Worm (Caenorhabditis elegans) whole organism, L4 larva: ENCODE data around the gene gstk-1.

Experiments
- F10B5.3 ChIP-seq: sonication (generic microtip); optimal IDR thresholded peaks from 2 replicates; lab custom pipeline; 2016; ENCODE audit warnings: mild to moderate bottlenecking, missing genetic modification characterization, missing compliant biosample characterization
- F26F4.8 ChIP-seq: fragments of 200-800 bp; sonication (Bioruptor generic); conservative IDR thresholded peaks from 2 replicates; pipeline ENCODE4 v1.3.6; 2022; ENCODE audit warnings: missing genetic modification characterization, missing compliant biosample characterization
- F44E2.7 ChIP-seq: fragments of 200-800 bp; sonication (Bioruptor generic); IDR thresholded peaks from 2 replicates; pipeline ENCODE4 v2.1.2; 2022; ENCODE audit warnings: missing genetic modification characterization, missing compliant biosample characterization
- F49E8.2 ChIP-seq: sonication (generic microtip); optimal IDR thresholded peaks from 2 replicates; lab custom pipeline; 2016; ENCODE audit warnings: missing compliant biosample characterization, mild to moderate bottlenecking, missing genetic modification characterization, borderline replicate concordance
- R02D3.7 ChIP-seq: fragments of 150-350 bp; sonication (generic microtip); optimal IDR thresholded peaks from 3 replicates; lab custom pipeline; 2014; ENCODE audit warnings: missing biosample characterization, missing genetic modification characterization
- T20F7.1 ChIP-seq: fragments of 200-800 bp; sonication (Bioruptor generic); optimal IDR thresholded peaks from 2 replicates; lab custom pipeline; 2018; ENCODE audit warnings: mild to moderate bottlenecking, missing genetic modification characterization, missing compliant biosample characterization
- Y48G9A.11 ChIP-seq: fragments of 200-800 bp; sonication (Bioruptor generic); IDR thresholded peaks from 2 replicates; pipeline ENCODE4 v1.3.6; 2022; ENCODE audit warnings: missing genetic modification reagents, missing genetic modification characterization, missing compliant biosample characterization
- Y75B8A.6 ChIP-seq: fragments of 200-800 bp; sonication (Bioruptor generic); IDR thresholded peaks from 2 replicates; pipeline ENCODE4 v1.3.6; 2022; ENCODE audit warnings: missing genetic modification reagents, missing genetic modification characterization, missing compliant biosample characterization
- ZK546.5 ChIP-seq, 2 experiments: sonication (generic microtip); optimal IDR thresholded peaks; 2 replicates each; lab custom pipeline; 2017; ENCODE audit warnings: missing biosample characterization in 2 of 2, missing genetic modification characterization in 2 of 2
- aha-1 ChIP-seq: fragments of 150-350 bp; peaks from one replicate; lab custom pipeline; 2014; ENCODE audit warnings: missing biosample characterization, missing genetic modification characterization
- ama-1 ChIP-seq: fragments of 150-350 bp; optimal IDR thresholded peaks from 2 replicates; lab custom pipeline; 2014; ENCODE audit warnings: inconsistent platforms, mixed read lengths
- ceh-20 ChIP-seq: fragments of 200-800 bp; sonication (Bioruptor generic); IDR thresholded peaks from 2 replicates; pipeline ENCODE4 v1.3.6; 2022; ENCODE audit warnings: missing genetic modification reagents, missing genetic modification characterization, missing compliant biosample characterization
- daf-12 ChIP-seq: fragments of 150-350 bp; optimal IDR thresholded peaks from 2 replicates; lab custom pipeline; 2014; ENCODE audit warnings: missing biosample characterization, missing genetic modification reagents, missing genetic modification characterization
- daf-8 ChIP-seq: fragments of 200-800 bp; sonication (Bioruptor generic); IDR thresholded peaks from 2 replicates; pipeline ENCODE4 v1.3.6; 2022; ENCODE audit warnings: missing genetic modification characterization, missing compliant biosample characterization
- dmd-6 ChIP-seq: fragments of 200-800 bp; sonication (Bioruptor generic); IDR thresholded peaks from 2 replicates; pipeline ENCODE4 v1.3.6; 2022; ENCODE audit warnings: missing genetic modification reagents, missing genetic modification characterization, missing compliant biosample characterization
- dmd-8 ChIP-seq: fragments of 200-800 bp; sonication (Bioruptor generic); IDR thresholded peaks from 2 replicates; pipeline ENCODE4 v1.3.6; 2022; ENCODE audit warnings: missing genetic modification characterization, missing compliant biosample characterization
- dpl-1 ChIP-seq: fragments of 150-350 bp; optimal IDR thresholded peaks from 2 replicates; lab custom pipeline; 2014; ENCODE audit warnings: missing biosample characterization, missing genetic modification reagents, missing genetic modification characterization
- gei-8 ChIP-seq: fragments of 200-800 bp; sonication (Bioruptor generic); optimal IDR thresholded peaks from 2 replicates; lab custom pipeline; 2018; ENCODE audit warnings: mild to moderate bottlenecking, missing genetic modification characterization, missing compliant biosample characterization
- hlh-11 ChIP-seq: fragments of 200-800 bp; sonication (Bioruptor generic); optimal IDR thresholded peaks from 2 replicates; lab custom pipeline; 2018; ENCODE audit warnings: mild to moderate bottlenecking, missing genetic modification characterization, missing compliant biosample characterization
- jun-1 ChIP-seq: fragments of 150-350 bp; optimal IDR thresholded peaks from 2 replicates; lab custom pipeline; 2014; ENCODE audit warnings: missing biosample characterization, missing genetic modification reagents, missing genetic modification characterization
- lin-13 ChIP-seq: fragments of 150-350 bp; optimal IDR thresholded peaks from 2 replicates; lab custom pipeline; 2014; ENCODE audit warnings: missing biosample characterization, missing genetic modification reagents, missing genetic modification characterization
- lin-29 ChIP-seq: fragments of 200-800 bp; sonication (Bioruptor generic); IDR thresholded peaks from 2 replicates; pipeline ENCODE4 v1.3.6; 2022; ENCODE audit warnings: missing genetic modification reagents, missing genetic modification characterization, missing compliant biosample characterization
- lin-38 ChIP-seq: fragments of 200-800 bp; sonication (Bioruptor generic); IDR thresholded peaks from 2 replicates; pipeline ENCODE4 v1.3.6; 2022; ENCODE audit warnings: missing genetic modification reagents, missing genetic modification characterization, missing compliant biosample characterization
- mep-1 ChIP-seq: fragments of 150-350 bp; sonication (generic microtip); optimal IDR thresholded peaks from 3 replicates; lab custom pipeline; 2014; ENCODE audit warnings: missing biosample characterization, missing genetic modification characterization
- mxl-3 ChIP-seq: fragments of 200-800 bp; sonication (Bioruptor generic); optimal IDR thresholded peaks from 2 replicates; lab custom pipeline; 2018; ENCODE audit warnings: mild to moderate bottlenecking, missing genetic modification characterization, missing compliant biosample characterization
- nhr-102 ChIP-seq: sonication (generic microtip); optimal IDR thresholded peaks from 2 replicates; lab custom pipeline; 2016; ENCODE audit warnings: mild to moderate bottlenecking, missing genetic modification characterization, moderate library complexity, missing compliant biosample characterization
- nhr-25 ChIP-seq: sonication (generic microtip); optimal IDR thresholded peaks from 2 replicates; lab custom pipeline; 2017; ENCODE audit warnings: missing genetic modification characterization, mild to moderate bottlenecking, missing compliant biosample characterization, antibody characterized with exemption, moderate library complexity, borderline replicate concordance; ENCODE audit not compliant: insufficient read depth
- nhr-28 ChIP-seq: fragments of 150-350 bp; optimal IDR thresholded peaks from 2 replicates; lab custom pipeline; 2014; ENCODE audit warnings: missing biosample characterization, missing genetic modification characterization
- nhr-41 ChIP-seq: fragments of 200-800 bp; sonication (Bioruptor generic); IDR thresholded peaks from 2 replicates; pipeline ENCODE4 v1.3.6; 2022; ENCODE audit warnings: missing genetic modification reagents, missing genetic modification characterization, missing compliant biosample characterization
- nhr-6 ChIP-seq: fragments of 150-350 bp; optimal IDR thresholded peaks from 2 replicates; lab custom pipeline; 2014; ENCODE audit warnings: missing biosample characterization, missing genetic modification characterization
- nhr-77 ChIP-seq: fragments of 150-350 bp; optimal IDR thresholded peaks from 2 replicates; lab custom pipeline; 2014; ENCODE audit warnings: missing biosample characterization, missing genetic modification characterization
- php-3 ChIP-seq: fragments of 200-800 bp; sonication (Bioruptor generic); IDR thresholded peaks from 2 replicates; pipeline ENCODE4 v1.3.6; 2022; ENCODE audit warnings: missing genetic modification reagents, missing genetic modification characterization, missing compliant biosample characterization
- rbr-2 ChIP-seq: sonication (generic microtip); optimal IDR thresholded peaks from 2 replicates; lab custom pipeline; 2016; ENCODE audit warnings: missing genotype, missing genetic modification characterization, missing compliant biosample characterization
- saeg-2 ChIP-seq: fragments of 200-800 bp; sonication (Bioruptor generic); IDR thresholded peaks from 2 replicates; pipeline ENCODE4 v1.3.6; 2022; ENCODE audit warnings: missing genetic modification reagents, missing genetic modification characterization, missing compliant biosample characterization
- skn-1 ChIP-seq: fragments of 150-350 bp; optimal IDR thresholded peaks from 2 replicates; lab custom pipeline; 2014; ENCODE audit warnings: missing biosample characterization, missing genetic modification characterization
- snpc-1.2 ChIP-seq: fragments of 200-800 bp; sonication (Bioruptor generic); IDR thresholded peaks from 2 replicates; pipeline ENCODE4 v1.3.6; 2022; ENCODE audit warnings: missing genetic modification reagents, missing genetic modification characterization, missing compliant biosample characterization
- unc-39 ChIP-seq: sonication (generic microtip); optimal IDR thresholded peaks from 2 replicates; lab custom pipeline; 2017; ENCODE audit warnings: missing biosample characterization, missing genetic modification characterization
- unc-62 ChIP-seq, 3 experiments: fragments of 150-350 bp in 1 of 3; sonication (generic microtip); optimal IDR thresholded peaks in 2 of 3; peaks in 1 of 3; 1 replicate in 1 of 3; 2 replicates in 2 of 3; lab custom pipeline; 2014 to 2017; ENCODE audit warnings: missing biosample characterization in 3 of 3, missing genetic modification characterization in 3 of 3, missing genetic modification reagents in 3 of 3, missing genotype in 1 of 3
- vab-7 ChIP-seq: fragments of 200-800 bp; sonication (Bioruptor generic); IDR thresholded peaks from 2 replicates; pipeline ENCODE4 v1.3.6; 2022; ENCODE audit warnings: missing genetic modification reagents, missing genetic modification characterization, missing compliant biosample characterization
- zag-1 ChIP-seq: fragments of 150-350 bp; optimal IDR thresholded peaks from 2 replicates; lab custom pipeline; 2014; ENCODE audit warnings: missing biosample characterization, missing genetic modification characterization
- zfp-3 ChIP-seq: fragments of 200-800 bp; sonication (Bioruptor generic); conservative IDR thresholded peaks from 2 replicates; pipeline ENCODE4 v1.3.6; 2022; ENCODE audit warnings: missing genetic modification reagents, missing genetic modification characterization, missing compliant biosample characterization
- zip-11 ChIP-seq: fragments of 200-800 bp; sonication (Bioruptor generic); IDR thresholded peaks from 2 replicates; pipeline ENCODE4 v1.3.6; 2022; ENCODE audit warnings: missing genetic modification characterization, missing compliant biosample characterization

The gstk-1 gene

ce11 chrII:9691839-9692238 lies 35.3 kb downstream of the gstk-1 start, which contains the start of gene nlp-11:
nlp-11 (minus strand) TSS chrII:9691939.
- TF ChIP-seq nhr-41, result no peak
- peak in 1 of 2 experiments; percentile 57 for TF ChIP-seq unc-62 (GFP tag; optimal IDR thresholded peaks at IDR 0.05 in 1 of 2; lab: Kevin White, UChicago)
- no peak for TF ChIP-seq unc-62 (tag; optimal IDR thresholded peaks at IDR 0.05; lab: Kevin White, UChicago)
- TF ChIP-seq, all 104 proteins: peak for 1

- TF ChIP-seq Y48G9A.11 (GFP tag; lab: Robert Waterston, UW), result no peak
- peak in 1 of 2 experiments; percentile 95 for TF ChIP-seq unc-62 (GFP tag; optimal IDR thresholded peaks at IDR 0.05 in 1 of 2; lab: Kevin White, UChicago)
- TF ChIP-seq unc-62 (tag; optimal IDR thresholded peaks at IDR 0.05; lab: Kevin White, UChicago), result no peak
- TF ChIP-seq, all 104 proteins: peak for 1
Measured at ce11 chrII:9695942-9696341, 39.4 kb downstream of the gstk-1 start.

- TF ChIP-seq Y75B8A.6 (no peak), skn-1 (tag; lab: Kevin White, UChicago) (no peak), aha-1 (tag; lab: Kevin White, UChicago) (no peak), zag-1 (tag; lab: Kevin White, UChicago) (no peak), dpl-1 (GFP tag; lab: Kevin White, UChicago) (no peak), F10B5.3 (tag; lab: Kevin White, UChicago) (no peak), vab-7 (no peak), mxl-3 (GFP tag; lab: Kevin White, UChicago) (no peak), daf-12 (no peak), snpc-1.2 (no peak), R02D3.7 (tag; lab: Kevin White, UChicago) (no peak), ZK546.5 (tag; optimal IDR thresholded peaks at IDR 0.05; lab: Kevin White, UChicago) (no peak), zip-11 (no peak), dmd-8 (no peak), gei-8 (GFP tag; lab: Kevin White, UChicago) (no peak), ceh-20 (GFP tag; lab: Robert Waterston, UW) (no peak), nhr-28 (tag; lab: Kevin White, UChicago) (no peak)
Measured at ce11 chrII:9700363-9700762, 43.9 kb downstream of the gstk-1 start, which contains the start of the genes Y53C12A.8 and Y53C12A.7. Y53C12A.8 (minus strand) TSS chrII:9700463. Y53C12A.7 (plus strand) TSS chrII:9700543.

- peak; percentile 38 for TF ChIP-seq ama-1 (lab: Kevin White, UChicago)
- no peak for TF ChIP-seq unc-39 (tag; lab: Kevin White, UChicago)
- 0 out of 2 replicates have a peak, but pooled peaks have one; percentile 26 for TF ChIP-seq lin-38 (GFP tag; lab: Robert Waterston, UW)
- TF ChIP-seq hlh-11, result no peak
Measured at ce11 chrII:9703601-9704000, 47.1 kb downstream of the gstk-1 start, which contains the start of gene mop-25.2. mop-25.2 (minus strand) TSS chrII:9703701.

- no peak for TF ChIP-seq Y75B8A.6
- no peak for TF ChIP-seq nhr-77 (tag; lab: Kevin White, UChicago)
- TF ChIP-seq hlh-11, result no peak
- TF ChIP-seq aha-1 (tag; lab: Kevin White, UChicago), result no peak
- no peak for TF ChIP-seq lin-13
- TF ChIP-seq jun-1, result no peak
- TF ChIP-seq F49E8.2 (tag; lab: Kevin White, UChicago), result no peak
- no peak for TF ChIP-seq nhr-6 (tag; lab: Kevin White, UChicago)
- TF ChIP-seq php-3 (GFP tag; lab: Robert Waterston, UW), result no peak
Measured at ce11 chrII:9704746-9705145, 48.2 kb downstream of the gstk-1 start, which contains the start of gene Y53C12A.10. Y53C12A.10 (minus strand) TSS chrII:9704846.

- TF ChIP-seq jun-1 (no peak), saeg-2 (GFP tag; lab: Robert Waterston, UW) (no peak), nhr-6 (tag; lab: Kevin White, UChicago) (peak; percentile 18), daf-8 (GFP tag; lab: Robert Waterston, UW) (no peak), unc-62 (GFP tag; optimal IDR thresholded peaks at IDR 0.05 in 1 of 2; lab: Kevin White, UChicago) (no peak), unc-62 (tag; optimal IDR thresholded peaks at IDR 0.05; lab: Kevin White, UChicago) (no peak), F44E2.7 (GFP tag; lab: Robert Waterston, UW) (no peak), mep-1 (tag; lab: Kevin White, UChicago) (peak; percentile 12), rbr-2 (no peak), lin-29 (GFP tag; lab: Robert Waterston, UW) (no peak), zfp-3 (GFP tag; lab: Robert Waterston, UW) (no peak), T20F7.1 (GFP tag; lab: Kevin White, UChicago) (peak; percentile 34), nhr-25 (no peak), F26F4.8 (GFP tag; lab: Robert Waterston, UW) (no peak), nhr-41 (no peak), nhr-102 (no peak), F49E8.2 (tag; lab: Kevin White, UChicago) (no peak), dmd-6 (GFP tag; lab: Robert Waterston, UW) (no peak)
Measured at ce11 chrII:9706207-9706606, 49.7 kb downstream of the gstk-1 start, which contains the start of gene Y53C12A.3. Y53C12A.3 (minus strand) TSS chrII:9706240.
